Worm (Caenorhabditis elegans) whole organism, late embryonic: ENCODE measurements around the gene srbc-49.
"Not testable (repeated sequence)": the region's sequence is repeated elsewhere in the genome, so short reads cannot be mapped to it uniquely, and the experiment has no call there.

Experiments
- K02D7.2 ChIP-seq: sonication (generic microtip); optimal IDR thresholded peaks from 2 replicates; lab custom pipeline; 2017; ENCODE audit warnings: mild to moderate bottlenecking, missing genetic modification characterization, missing compliant biosample characterization
- ama-1 ChIP-seq: fragments of 150-350 bp; optimal IDR thresholded peaks from 2 replicates; lab custom pipeline; 2014
- ceh-9 ChIP-seq: sonication (generic microtip); optimal IDR thresholded peaks from 2 replicates; lab custom pipeline; 2016; ENCODE audit warnings: mild to moderate bottlenecking, missing genetic modification characterization, inconsistent platforms, missing compliant biosample characterization
- dmd-4 ChIP-seq: sonication (generic microtip); optimal IDR thresholded peaks from 2 replicates; lab custom pipeline; 2016; ENCODE audit warnings: borderline replicate concordance, missing genetic modification characterization, missing compliant biosample characterization
- dve-1 ChIP-seq: sonication (generic microtip); optimal IDR thresholded peaks from 2 replicates; lab custom pipeline; 2017; ENCODE audit warnings: antibody characterized with exemption, mild to moderate bottlenecking, missing genetic modification characterization, missing compliant biosample characterization

DNA sequence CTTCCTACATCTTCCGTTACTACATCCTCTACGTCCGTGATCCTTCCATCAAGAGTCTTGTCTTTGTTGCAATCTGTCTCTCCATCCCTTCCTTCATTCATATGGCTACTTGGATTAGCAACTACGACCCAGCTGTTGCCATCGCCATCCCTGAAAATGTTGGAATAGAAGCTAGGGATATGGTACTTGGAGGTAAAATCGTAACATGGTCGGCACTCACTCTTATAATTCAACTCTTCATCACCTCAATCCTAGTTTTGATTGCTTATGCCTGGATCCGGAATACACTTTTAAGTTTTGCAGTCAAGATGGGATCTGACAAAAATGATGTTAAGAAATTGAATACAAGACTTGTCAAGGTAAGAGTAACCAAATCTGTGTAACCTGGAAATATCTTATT, 17.8 kb upstream of the srbc-49 start, which contains the start of gene T26E4.18:
- not testable (repeated sequence) for TF ChIP-seq dmd-4 (tag; lab: Kevin White, UChicago); dve-1 (tag; lab: Kevin White, UChicago); ama-1; K02D7.2 (tag; lab: Kevin White, UChicago); ceh-9 (tag; lab: Kevin White, UChicago)
